Worm (Caenorhabditis elegans): ENCODE measurements around the gene srab-8.

srab-8 gene

ce11 chrV:3156786-3157185 is 19.5 kb upstream of the srab-8 start, which contains the start of gene exh-1:
Gene exh-1, plus strand, starts transcription at chrV:3157086.
- TF ChIP-seq madf-2 (tag; optimal IDR thresholded peaks at IDR 0.05) (no peak), ceh-2 (tag; optimal IDR thresholded peaks at IDR 0.05) (no peak), pros-1 (tag; optimal IDR thresholded peaks at IDR 0.05) (no peak), Y22D7AL.16 (tag; optimal IDR thresholded peaks at IDR 0.05) (no peak), T23F11.4 (GFP tag; optimal IDR thresholded peaks at IDR 0.05) (no peak), unc-55 (GFP tag; optimal IDR thresholded peaks at IDR 0.05) (no peak), unc-86 (tag; optimal IDR thresholded peaks at IDR 0.05) (no peak), npax-4 (tag; optimal IDR thresholded peaks at IDR 0.05) (no peak), pax-1 (tag; optimal IDR thresholded peaks at IDR 0.05) (no peak), ceh-6 (GFP tag; optimal IDR thresholded peaks at IDR 0.05) (no peak), unc-3 (GFP tag; conservative IDR thresholded peaks at IDR 0.05) (no peak), unc-3 (tag; optimal IDR thresholded peaks at IDR 0.05) (no peak), ceh-18 (tag; optimal IDR thresholded peaks at IDR 0.05) (no peak), ttx-3 (tag; optimal IDR thresholded peaks at IDR 0.05) (no peak), C38D4.7 (GFP tag; optimal IDR thresholded peaks at IDR 0.05) (no peak), gmeb-2 (tag; optimal IDR thresholded peaks at IDR 0.05) (no peak)

ce11 chrV:3158379-3158778 is 17.9 kb upstream of the srab-8 start:
- no peak for TF ChIP-seq ttx-3 (tag; optimal IDR thresholded peaks at IDR 0.05)
- TF ChIP-seq syd-9 (tag; optimal IDR thresholded peaks at IDR 0.05): no peak
- no peak for TF ChIP-seq ceh-31 (tag; optimal IDR thresholded peaks at IDR 0.05)
- TF ChIP-seq hlh-13 (GFP tag; optimal IDR thresholded peaks at IDR 0.05): no peak
- TF ChIP-seq pqm-1 (tag; optimal IDR thresholded peaks at IDR 0.05): no peak

- no peak for TF ChIP-seq lim-6 (tag; optimal IDR thresholded peaks at IDR 0.05)
- TF ChIP-seq che-1 (tag; optimal IDR thresholded peaks at IDR 0.05): no peak
- TF ChIP-seq ceh-24 (tag; optimal IDR thresholded peaks at IDR 0.05): no peak
- no peak for TF ChIP-seq ceh-31 (tag; optimal IDR thresholded peaks at IDR 0.05)
- no peak for TF ChIP-seq pax-1 (tag; optimal IDR thresholded peaks at IDR 0.05)
- TF ChIP-seq ceh-30 (tag; optimal IDR thresholded peaks at IDR 0.05): no peak
- no peak for TF ChIP-seq C08G9.2 (tag; optimal IDR thresholded peaks at IDR 0.05)
- TF ChIP-seq pag-3 (tag; optimal IDR thresholded peaks at IDR 0.05; ENCODE audit: borderline replicate concordance): no peak
- TF ChIP-seq nhr-11 (tag; optimal IDR thresholded peaks at IDR 0.05): no peak
- no peak for TF ChIP-seq fax-1 (tag; optimal IDR thresholded peaks at IDR 0.05)
- TF ChIP-seq hlh-13 (GFP tag; optimal IDR thresholded peaks at IDR 0.05): no peak
These were observed 17.0 kb upstream of the srab-8 start, which contains the start of gene C36C5.12 for ce11 chrV:3159252-3159651. Gene C36C5.12, minus strand, starts transcription at chrV:3159352.

ce11 chrV:3162299-3162698 is 14.0 kb upstream of the srab-8 start:
- TF ChIP-seq unc-86 (tag; optimal IDR thresholded peaks at IDR 0.05) (no peak), ets-4 (tag; optimal IDR thresholded peaks at IDR 0.05) (no peak), hlh-13 (GFP tag; optimal IDR thresholded peaks at IDR 0.05) (no peak), ceh-30 (tag; optimal IDR thresholded peaks at IDR 0.05) (no peak), zip-5 (tag; optimal IDR thresholded peaks at IDR 0.05) (no peak), dve-1 (tag; optimal IDR thresholded peaks at IDR 0.05) (no peak), pat-9 (tag; optimal IDR thresholded peaks at IDR 0.05) (no peak), npax-4 (tag; optimal IDR thresholded peaks at IDR 0.05) (no peak), unc-55 (GFP tag; optimal IDR thresholded peaks at IDR 0.05) (no peak)

ce11 chrV:3163143-3163542 is 13.1 kb upstream of the srab-8 start:
- no peak for TF ChIP-seq ceh-31 (tag; optimal IDR thresholded peaks at IDR 0.05)
- TF ChIP-seq dve-1 (tag; optimal IDR thresholded peaks at IDR 0.05): no peak
- TF ChIP-seq fkh-10 (GFP tag; optimal IDR thresholded peaks at IDR 0.05): no peak
- TF ChIP-seq K02D7.2 (tag; optimal IDR thresholded peaks at IDR 0.05): no peak
- TF ChIP-seq ets-4 (tag; optimal IDR thresholded peaks at IDR 0.05): no peak
- no peak for TF ChIP-seq odd-2 (tag; optimal IDR thresholded peaks at IDR 0.05)
- TF ChIP-seq tbx-7 (tag; optimal IDR thresholded peaks at IDR 0.05): no peak
- TF ChIP-seq sdc-2 (tag; optimal IDR thresholded peaks at IDR 0.05): no peak
- no peak for TF ChIP-seq ceh-24 (tag; optimal IDR thresholded peaks at IDR 0.05)
- TF ChIP-seq ceh-30 (tag; optimal IDR thresholded peaks at IDR 0.05): no peak
- no peak for TF ChIP-seq gmeb-2 (tag; optimal IDR thresholded peaks at IDR 0.05)
- TF ChIP-seq ceh-48 (tag; optimal IDR thresholded peaks at IDR 0.05): no peak
- no peak for TF ChIP-seq ceh-2 (tag; optimal IDR thresholded peaks at IDR 0.05)
- no peak for TF ChIP-seq pat-9 (tag; optimal IDR thresholded peaks at IDR 0.05)
- TF ChIP-seq C38D4.7 (GFP tag; optimal IDR thresholded peaks at IDR 0.05): no peak
- no peak for TF ChIP-seq lim-6 (tag; optimal IDR thresholded peaks at IDR 0.05)
- no peak for TF ChIP-seq sox-4 (tag; optimal IDR thresholded peaks at IDR 0.05)
- no peak for TF ChIP-seq npax-4 (tag; optimal IDR thresholded peaks at IDR 0.05)
- TF ChIP-seq mec-3 (tag; optimal IDR thresholded peaks at IDR 0.05; ENCODE audit: borderline replicate concordance): no peak
